Worm (Caenorhabditis elegans) whole organism, mixed stage, embryonic: Measurements from ENCODE around the gene Y43C5B.3.

Experiments used
- M03D4.4 ChIP-seq: sonication (generic microtip); optimal IDR thresholded peaks from 2 replicates; lab custom pipeline; 2017; ENCODE audit warnings: mild to moderate bottlenecking, missing genetic modification characterization, missing compliant biosample characterization
- bed-3 ChIP-seq: fragments of 200-800 bp; sonication (Bioruptor generic); optimal IDR thresholded peaks from 3 replicates; lab custom pipeline; 2018; ENCODE audit warnings: mild to moderate bottlenecking, missing genetic modification characterization, moderate library complexity, missing compliant biosample characterization
- ceh-43 ChIP-seq: fragments of 200-800 bp; sonication (Bioruptor generic); optimal IDR thresholded peaks from 2 replicates; lab custom pipeline; 2018; ENCODE audit warnings: mild to moderate bottlenecking, missing genetic modification characterization, moderate library complexity, missing compliant biosample characterization
- ceh-83 ChIP-seq: fragments of 200-800 bp; sonication (Bioruptor generic); optimal IDR thresholded peaks from 2 replicates; lab custom pipeline; 2018; ENCODE audit warnings: mild to moderate bottlenecking, missing genetic modification characterization, missing compliant biosample characterization
- ces-1 ChIP-seq: fragments of 150-350 bp; optimal IDR thresholded peaks from 2 replicates; lab custom pipeline; 2014; ENCODE audit warnings: missing biosample characterization, missing genetic modification reagents, missing genetic modification characterization
- cnd-1 ChIP-seq: fragments of 200-800 bp; sonication (Bioruptor generic); optimal IDR thresholded peaks from 2 replicates; lab custom pipeline; 2018; ENCODE audit warnings: mild to moderate bottlenecking, missing genetic modification characterization, missing compliant biosample characterization
- drap-1 ChIP-seq: fragments of 200-800 bp; sonication (Bioruptor generic); optimal IDR thresholded peaks from 3 replicates; lab custom pipeline; 2018; ENCODE audit warnings: mild to moderate bottlenecking, missing genetic modification characterization, missing compliant biosample characterization
- elt-1 ChIP-seq: sonication (generic microtip); optimal IDR thresholded peaks from 2 replicates; lab custom pipeline; 2017; ENCODE audit warnings: missing genetic modification characterization, mild to moderate bottlenecking, missing compliant biosample characterization, antibody characterized with exemption, moderate library complexity, borderline replicate concordance; ENCODE audit not compliant: insufficient read depth
- elt-3 ChIP-seq: fragments of 150-350 bp; optimal IDR thresholded peaks from 2 replicates; lab custom pipeline; 2014; ENCODE audit warnings: missing biosample characterization, missing genetic modification characterization
- flh-1 ChIP-seq: fragments of 200-800 bp; sonication (Bioruptor generic); optimal IDR thresholded peaks from 2 replicates; lab custom pipeline; 2018; ENCODE audit warnings: mild to moderate bottlenecking, missing genetic modification characterization, moderate library complexity, missing compliant biosample characterization
- hlh-1 ChIP-seq: fragments of 150-350 bp; optimal IDR thresholded peaks from 2 replicates; lab custom pipeline; 2014; ENCODE audit warnings: missing biosample characterization, missing genetic modification reagents, missing genetic modification characterization
- lin-13 ChIP-seq: fragments of 150-350 bp; optimal IDR thresholded peaks from 2 replicates; lab custom pipeline; 2014; ENCODE audit warnings: missing biosample characterization, missing genetic modification characterization
- lin-32 ChIP-seq: fragments of 200-800 bp; sonication (Bioruptor generic); optimal IDR thresholded peaks from 2 replicates; lab custom pipeline; 2018; ENCODE audit warnings: mild to moderate bottlenecking, missing genetic modification characterization, missing compliant biosample characterization
- lsy-2 ChIP-seq: fragments of 150-350 bp; optimal IDR thresholded peaks from 2 replicates; lab custom pipeline; 2014; ENCODE audit warnings: missing biosample characterization, missing genetic modification characterization
- mab-5 ChIP-seq: fragments of 150-350 bp; optimal IDR thresholded peaks from 2 replicates; lab custom pipeline; 2014; ENCODE audit warnings: missing biosample characterization, missing genetic modification characterization
- mep-1 ChIP-seq: fragments of 150-350 bp; optimal IDR thresholded peaks from 2 replicates; lab custom pipeline; 2017; ENCODE audit warnings: missing biosample characterization, missing genetic modification reagents, missing genetic modification characterization, inconsistent platforms
- mls-2 ChIP-seq: sonication (generic microtip); optimal IDR thresholded peaks from 2 replicates; lab custom pipeline; 2016; ENCODE audit warnings: mild to moderate bottlenecking, missing genetic modification characterization, moderate library complexity, missing compliant biosample characterization
- nhr-12 ChIP-seq: fragments of 150-350 bp; optimal IDR thresholded peaks from 2 replicates; lab custom pipeline; 2014; ENCODE audit warnings: missing biosample characterization, missing genetic modification characterization
- nhr-2 ChIP-seq: fragments of 150-350 bp; optimal IDR thresholded peaks from 2 replicates; lab custom pipeline; 2014; ENCODE audit warnings: missing biosample characterization, missing genetic modification characterization
- nhr-237 ChIP-seq: fragments of 150-350 bp; optimal IDR thresholded peaks from 2 replicates; lab custom pipeline; 2014; ENCODE audit warnings: missing biosample characterization, missing genetic modification characterization
- nhr-28 ChIP-seq: fragments of 150-350 bp; optimal IDR thresholded peaks from 2 replicates; lab custom pipeline; 2014; ENCODE audit warnings: missing biosample characterization, missing genetic modification characterization
- pha-4 ChIP-seq: fragments of 150-350 bp; optimal IDR thresholded peaks from 2 replicates; lab custom pipeline; 2018; ENCODE audit warnings: missing biosample characterization, missing genetic modification reagents, missing genetic modification characterization
- sem-2 ChIP-seq: fragments of 200-800 bp; sonication (Bioruptor generic); optimal IDR thresholded peaks from 2 replicates; lab custom pipeline; 2018; ENCODE audit warnings: mild to moderate bottlenecking, missing genetic modification characterization, missing compliant biosample characterization
- snpc-4 ChIP-seq: fragments of 150-350 bp; optimal IDR thresholded peaks from 2 replicates; lab custom pipeline; 2014; ENCODE audit warnings: missing biosample characterization, missing genetic modification characterization
- sptf-1 ChIP-seq: sonication (generic microtip); optimal IDR thresholded peaks from 2 replicates; lab custom pipeline; 2017; ENCODE audit warnings: mild to moderate bottlenecking, missing genetic modification characterization, moderate library complexity, missing compliant biosample characterization
- tbx-8 ChIP-seq: fragments of 200-800 bp; sonication (Bioruptor generic); optimal IDR thresholded peaks from 2 replicates; lab custom pipeline; 2018; ENCODE audit warnings: mild to moderate bottlenecking, missing genetic modification characterization, moderate library complexity, missing compliant biosample characterization
- unc-120 ChIP-seq: sonication (generic microtip); optimal IDR thresholded peaks from 2 replicates; lab custom pipeline; 2017; ENCODE audit warnings: missing genetic modification characterization, missing compliant biosample characterization; ENCODE audit not compliant: poor library complexity, severe bottlenecking
- unc-39 ChIP-seq: fragments of 150-350 bp; optimal IDR thresholded peaks from 2 replicates; lab custom pipeline; 2014; ENCODE audit warnings: missing biosample characterization, missing genetic modification characterization
- zip-8 ChIP-seq: fragments of 150-350 bp; optimal IDR thresholded peaks from 2 replicates; lab custom pipeline; 2014; ENCODE audit warnings: missing biosample characterization, missing genetic modification characterization

The Y43C5B.3 gene

DNA sequence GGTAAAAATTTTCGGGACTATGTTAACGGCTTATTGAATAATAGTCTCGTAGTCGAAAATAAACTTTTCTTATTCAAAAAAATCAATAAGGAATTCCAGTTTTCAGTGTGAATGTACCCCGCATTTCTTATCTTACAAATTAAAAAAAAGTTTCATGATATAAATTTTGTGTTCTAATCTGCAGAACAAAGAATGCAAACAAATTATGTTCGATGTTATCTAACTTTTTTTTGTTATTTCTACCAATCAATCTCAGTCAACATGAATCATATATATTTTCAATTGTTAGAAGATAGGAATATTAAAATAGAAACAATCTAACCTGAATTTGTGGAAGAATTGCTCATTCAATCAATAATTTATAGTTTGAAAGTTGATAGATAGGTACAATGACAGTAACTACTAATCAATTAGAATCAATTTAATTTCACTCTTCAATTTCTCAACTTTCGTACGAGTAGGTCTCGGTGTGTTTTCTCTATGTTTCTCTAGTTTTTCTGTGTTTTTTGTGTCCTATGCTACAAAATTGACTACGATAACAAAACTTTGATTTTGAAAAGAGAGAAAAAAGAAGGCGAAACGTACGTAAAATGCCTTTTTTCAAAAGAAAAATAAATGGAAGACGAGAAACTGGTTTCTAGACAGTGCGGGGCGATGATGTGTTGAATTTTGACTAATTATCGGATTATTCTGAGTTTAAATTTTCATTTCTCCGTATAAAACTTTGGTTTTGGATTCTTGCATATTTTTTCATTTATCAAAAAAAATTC, at the start of gene Y43C5B.3, which contains the start of gene unc-43:
Gene Y43C5B.3 (plus strand): TSS at position 720 of the 770 bp plus-strand sequence.
Gene unc-43 (minus strand): TSS at position 347 of the 770 bp plus-strand sequence.
- TF ChIP-seq pha-4 (tag; lab: Kevin White, UChicago) (no peak), tbx-8 (GFP tag; lab: Kevin White, UChicago) (no peak), nhr-2 (tag; lab: Kevin White, UChicago) (no peak), sem-2 (GFP tag; lab: Kevin White, UChicago) (no peak), mep-1 (tag; lab: Kevin White, UChicago) (no peak), snpc-4 (tag; lab: Kevin White, UChicago) (no peak), cnd-1 (tag; lab: Kevin White, UChicago) (no peak), elt-3 (tag; lab: Kevin White, UChicago) (no peak), M03D4.4 (no peak), unc-120 (tag; lab: Kevin White, UChicago) (no peak), nhr-12 (tag; lab: Kevin White, UChicago) (no peak), nhr-237 (no peak), sptf-1 (tag; lab: Kevin White, UChicago) (no peak), nhr-28 (tag; lab: Kevin White, UChicago) (no peak), ceh-83 (GFP tag; lab: Kevin White, UChicago) (no peak), lin-13 (tag; lab: Kevin White, UChicago) (no peak), ces-1 (GFP tag; lab: Kevin White, UChicago) (no peak)
- TF ChIP-seq, all 35 proteins: peak for 0

DNA sequence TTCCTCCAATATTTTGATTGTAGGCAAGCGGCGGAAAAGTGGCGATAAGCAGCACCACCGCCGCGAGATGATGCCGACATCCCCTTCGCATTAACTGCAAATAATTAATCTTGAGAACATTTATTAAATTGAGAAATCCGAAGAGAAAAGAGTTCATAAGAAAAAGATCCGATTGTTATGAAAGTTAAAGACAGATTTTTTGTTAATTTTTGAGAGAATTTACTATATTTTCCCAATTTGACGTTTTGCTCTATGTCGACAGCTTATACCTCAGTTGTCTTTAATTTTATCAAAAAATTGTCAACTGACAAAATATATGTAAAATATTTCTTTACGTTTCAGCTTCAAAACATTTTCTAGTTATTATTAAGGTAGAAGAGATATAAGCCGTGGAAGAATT, 48.2 kb upstream of the Y43C5B.3 start, which contains the start of gene R09E10.5:
Gene R09E10.5 (minus strand): TSS at position 101 of the 400 bp plus-strand sequence.
- TF ChIP-seq nhr-28 (tag; lab: Kevin White, UChicago) (no peak), unc-120 (tag; lab: Kevin White, UChicago) (no peak), mep-1 (tag; lab: Kevin White, UChicago) (no peak), lsy-2 (tag; lab: Kevin White, UChicago) (no peak), ces-1 (GFP tag; lab: Kevin White, UChicago) (no peak), unc-39 (tag; lab: Kevin White, UChicago) (no peak), flh-1 (GFP tag; lab: Kevin White, UChicago) (no peak)

ce11 chrIV:10304383-10304782, 46.0 kb upstream of the Y43C5B.3 start:
- TF ChIP-seq mab-5 (tag; lab: Kevin White, UChicago) (no peak), nhr-28 (tag; lab: Kevin White, UChicago) (no peak), hlh-1 (tag; lab: Kevin White, UChicago) (no peak), unc-120 (tag; lab: Kevin White, UChicago) (no peak)

DNA sequence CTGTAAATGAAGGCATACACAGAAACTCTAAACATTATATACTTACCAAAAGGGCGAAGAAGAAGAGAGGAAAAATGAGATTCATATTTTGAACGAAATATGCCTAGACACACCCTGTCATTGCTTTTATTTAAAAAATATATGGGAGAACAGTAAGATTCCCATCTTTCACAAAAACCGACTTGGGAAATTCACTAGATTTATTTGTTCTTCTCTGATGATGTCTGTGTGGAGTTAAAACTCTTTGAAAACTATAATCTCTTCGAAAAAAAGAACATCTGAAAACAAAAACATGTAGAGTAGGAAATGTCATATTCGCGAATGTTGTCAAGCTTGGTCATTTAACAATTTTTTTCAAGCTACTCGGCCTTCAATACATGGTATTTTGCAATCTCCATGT, 40.1 kb upstream of the Y43C5B.3 start, which contains the start of gene R09E10.8:
Gene R09E10.8 (minus strand): TSS at position 101 of the 400 bp plus-strand sequence.
- TF ChIP-seq elt-3 (tag; lab: Kevin White, UChicago) (no peak), ceh-43 (GFP tag; lab: Kevin White, UChicago) (no peak), tbx-8 (GFP tag; lab: Kevin White, UChicago) (no peak), elt-1 (tag; lab: Kevin White, UChicago) (no peak), zip-8 (no peak), hlh-1 (tag; lab: Kevin White, UChicago) (no peak)

DNA sequence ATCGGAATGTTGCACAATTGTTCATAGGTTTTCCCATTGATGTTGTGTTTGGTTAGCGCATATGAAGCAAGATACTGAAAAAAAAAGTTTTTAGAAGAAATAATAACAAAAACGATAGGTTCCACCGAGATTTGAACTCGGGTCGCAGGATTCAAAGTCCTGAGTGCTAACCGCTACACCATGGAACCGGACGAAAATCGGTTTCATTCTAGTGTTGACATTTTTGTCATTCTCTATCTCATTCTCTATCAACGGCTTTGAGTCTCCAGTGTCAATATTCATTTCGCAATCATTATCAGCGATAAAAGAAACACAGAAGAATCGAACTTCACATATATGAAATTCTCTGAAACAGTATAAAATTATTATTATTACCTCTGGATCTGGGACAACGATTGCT, 39.3 kb upstream of the Y43C5B.3 start:
- no peak for TF ChIP-seq M03D4.4
- no peak for TF ChIP-seq snpc-4 (tag; lab: Kevin White, UChicago)
- no peak for TF ChIP-seq nhr-28 (tag; lab: Kevin White, UChicago)
- TF ChIP-seq, all 35 proteins: peak for 0

- TF ChIP-seq mab-5 (tag; lab: Kevin White, UChicago): no peak
- TF ChIP-seq pha-4 (tag; lab: Kevin White, UChicago): no peak
- TF ChIP-seq mls-2 (tag; lab: Kevin White, UChicago): no peak
- TF ChIP-seq flh-1 (GFP tag; lab: Kevin White, UChicago): no peak
- TF ChIP-seq bed-3: no peak
- no peak for TF ChIP-seq sem-2 (GFP tag; lab: Kevin White, UChicago)
- no peak for TF ChIP-seq hlh-1 (tag; lab: Kevin White, UChicago)
- TF ChIP-seq tbx-8 (GFP tag; lab: Kevin White, UChicago): no peak
- no peak for TF ChIP-seq nhr-2 (tag; lab: Kevin White, UChicago)
- TF ChIP-seq ceh-83 (GFP tag; lab: Kevin White, UChicago): no peak
- TF ChIP-seq lin-32 (GFP tag; lab: Kevin White, UChicago): no peak
- TF ChIP-seq nhr-28 (tag; lab: Kevin White, UChicago): no peak
- TF ChIP-seq M03D4.4: no peak
- no peak for TF ChIP-seq drap-1
- no peak for TF ChIP-seq nhr-237
- TF ChIP-seq lin-13 (tag; lab: Kevin White, UChicago): no peak
Observed at ce11 chrIV:10313565-10313964, 36.8 kb upstream of the Y43C5B.3 start, which contains the start of gene acs-18. Gene acs-18 (minus strand): TSS chrIV:10313665.
